Worm (Caenorhabditis elegans) whole organism, L3 larva: ENCODE measurements around the gene Y5H2B.3.

Experiments
- R02D3.7 ChIP-seq: fragments of 150-350 bp; optimal IDR thresholded peaks from 2 replicates; lab custom pipeline; 2014; ENCODE audit warnings: missing biosample characterization, missing genetic modification characterization
- nhr-25 ChIP-seq: sonication (generic microtip); optimal IDR thresholded peaks from 2 replicates; lab custom pipeline; 2017; ENCODE audit warnings: missing biosample characterization, missing genetic modification characterization

- TF ChIP-seq nhr-25 (tag; lab: Kevin White, UChicago) (no peak), R02D3.7 (tag; lab: Kevin White, UChicago) (no peak)
Measured at ce11 chrV:2190383-2190782, 2.3 kb downstream of the Y5H2B.3 start.
